Worm (Caenorhabditis elegans) whole organism, late embryonic: ENCODE results near the gene daam-1.

Experiments
- ahr-1 ChIP-seq: sonication (generic microtip); optimal IDR thresholded peaks from 2 replicates; lab custom pipeline; 2016; ENCODE audit warnings: missing genetic modification characterization, missing compliant biosample characterization
- ceh-2 ChIP-seq: sonication (generic microtip); optimal IDR thresholded peaks from 2 replicates; lab custom pipeline; 2016; ENCODE audit warnings: missing genotype, missing genetic modification characterization, missing compliant biosample characterization
- ceh-24 ChIP-seq: sonication (generic microtip); optimal IDR thresholded peaks from 2 replicates; lab custom pipeline; 2016; ENCODE audit warnings: mild to moderate bottlenecking, missing genetic modification characterization, missing compliant biosample characterization
- dmd-4 ChIP-seq: sonication (generic microtip); optimal IDR thresholded peaks from 2 replicates; lab custom pipeline; 2016; ENCODE audit warnings: borderline replicate concordance, missing genetic modification characterization, missing compliant biosample characterization
- dve-1 ChIP-seq: sonication (generic microtip); optimal IDR thresholded peaks from 2 replicates; lab custom pipeline; 2017; ENCODE audit warnings: antibody characterized with exemption, mild to moderate bottlenecking, missing genetic modification characterization, missing compliant biosample characterization
- elt-2 ChIP-seq: sonication (generic microtip); optimal IDR thresholded peaks from 2 replicates; lab custom pipeline; 2016; ENCODE audit warnings: missing genetic modification reagents, missing genetic modification characterization, missing compliant biosample characterization
- eyg-1 ChIP-seq: sonication (generic microtip); optimal IDR thresholded peaks from 2 replicates; lab custom pipeline; 2016; ENCODE audit warnings: missing genotype, missing genetic modification characterization, missing compliant biosample characterization
- fkh-10 ChIP-seq: fragments of 150-350 bp; optimal IDR thresholded peaks from 2 replicates; lab custom pipeline; 2014; ENCODE audit warnings: missing biosample characterization, missing genetic modification reagents, missing genetic modification characterization
- hlh-30 ChIP-seq: sonication (generic microtip); optimal IDR thresholded peaks from 2 replicates; lab custom pipeline; 2017; ENCODE audit warnings: antibody characterized with exemption, missing genetic modification characterization, missing compliant biosample characterization; ENCODE audit not compliant: insufficient read depth
- hlh-6 ChIP-seq: sonication (generic microtip); optimal IDR thresholded peaks from 2 replicates; lab custom pipeline; 2016; ENCODE audit warnings: missing genotype, missing genetic modification characterization, missing compliant biosample characterization
- madf-2 ChIP-seq: sonication (generic microtip); optimal IDR thresholded peaks from 2 replicates; lab custom pipeline; 2017; ENCODE audit warnings: missing genetic modification characterization, missing compliant biosample characterization
- nfya-1 ChIP-seq: sonication (generic microtip); optimal IDR thresholded peaks from 2 replicates; lab custom pipeline; 2017; ENCODE audit warnings: missing genetic modification characterization, mild to moderate bottlenecking, missing compliant biosample characterization, antibody characterized with exemption, moderate library complexity
- nhr-232 ChIP-seq: sonication (generic microtip); optimal IDR thresholded peaks from 2 replicates; lab custom pipeline; 2016; ENCODE audit warnings: missing genetic modification characterization, missing compliant biosample characterization
- npax-4 ChIP-seq: sonication (generic microtip); optimal IDR thresholded peaks from 2 replicates; lab custom pipeline; 2016; ENCODE audit warnings: missing genetic modification characterization, missing compliant biosample characterization
- odd-2 ChIP-seq: sonication (generic microtip); optimal IDR thresholded peaks from 2 replicates; lab custom pipeline; 2017; ENCODE audit warnings: antibody characterized with exemption, mild to moderate bottlenecking, missing genetic modification characterization, missing compliant biosample characterization
- pax-1 ChIP-seq: fragments of 150-350 bp; optimal IDR thresholded peaks from 2 replicates; lab custom pipeline; 2014; ENCODE audit warnings: missing biosample characterization, missing genetic modification characterization
- pqm-1 ChIP-seq: sonication (generic microtip); optimal IDR thresholded peaks from 2 replicates; lab custom pipeline; 2016; ENCODE audit warnings: missing genetic modification characterization, missing compliant biosample characterization
- pros-1 ChIP-seq: fragments of 150-350 bp; optimal IDR thresholded peaks from 2 replicates; lab custom pipeline; 2014; ENCODE audit warnings: missing biosample characterization, missing genetic modification reagents, missing genetic modification characterization
- syd-9 ChIP-seq: sonication (generic microtip); optimal IDR thresholded peaks from 2 replicates; lab custom pipeline; 2016; ENCODE audit warnings: mild to moderate bottlenecking, missing genetic modification characterization, moderate library complexity, missing compliant biosample characterization
- ttx-3 ChIP-seq: sonication (generic microtip); optimal IDR thresholded peaks from 2 replicates; lab custom pipeline; 2016; ENCODE audit warnings: missing genetic modification reagents, missing genetic modification characterization, missing compliant biosample characterization
- unc-42 ChIP-seq: sonication (generic microtip); optimal IDR thresholded peaks from 2 replicates; lab custom pipeline; 2016; ENCODE audit warnings: missing genotype, missing genetic modification characterization, missing compliant biosample characterization

daam-1 gene

ce11 chrV:21848-22247 lies 61.8 kb downstream of the daam-1 start:
- TF ChIP-seq syd-9 (tag; lab: Kevin White, UChicago) (no peak), elt-2 (tag; lab: Kevin White, UChicago) (peak; percentile 34)

- TF ChIP-seq hlh-30 (tag; lab: Kevin White, UChicago) (no peak), npax-4 (tag; lab: Kevin White, UChicago) (no peak), hlh-6 (tag; lab: Kevin White, UChicago) (no peak), madf-2 (no peak), nhr-232 (tag; lab: Kevin White, UChicago) (no peak), ceh-2 (no peak), odd-2 (tag; lab: Kevin White, UChicago) (no peak), pqm-1 (tag; lab: Kevin White, UChicago) (no peak), pax-1 (no peak), unc-42 (no peak), dve-1 (no peak), fkh-10 (no peak), ceh-24 (tag; lab: Kevin White, UChicago) (no peak), ahr-1 (tag; lab: Kevin White, UChicago) (no peak), eyg-1 (tag; lab: Kevin White, UChicago) (no peak), dmd-4 (tag; lab: Kevin White, UChicago) (no peak)
- TF ChIP-seq, all 69 proteins: peak for 0
Measured at ce11 chrV:20518-20917, 63.1 kb downstream of the daam-1 start, which contains the start of gene egl-8. Gene egl-8 (plus strand): TSS chrV:20818.

- TF ChIP-seq nfya-1 (tag; lab: Kevin White, UChicago) (peak; percentile 0), pros-1 (tag; lab: Kevin White, UChicago) (no peak), ttx-3 (tag; lab: Kevin White, UChicago) (no peak), elt-2 (tag; lab: Kevin White, UChicago) (peak; percentile 17)
Measured at ce11 chrV:16067-16845, 67.4 kb downstream of the daam-1 start.
